Fruit fly (Drosophila melanogaster) whole organism, pupa: ENCODE results near the gene Mcr.

Experiments used
- CG34367 ChIP-seq: fragments of 200-800 bp; sonication (Bioruptor generic); optimal IDR thresholded peaks from 2 replicates; lab custom pipeline; 2018; ENCODE audit warnings: missing biosample characterization, mild to moderate bottlenecking, missing genetic modification characterization
- CG8301 ChIP-seq: fragments of 200-800 bp; sonication (Bioruptor generic); optimal IDR thresholded peaks from 2 replicates; lab custom pipeline; 2018; ENCODE audit warnings: missing biosample characterization, mild to moderate bottlenecking, missing genetic modification characterization
- CG9948 ChIP-seq: fragments of 200-800 bp; sonication (Bioruptor generic); optimal IDR thresholded peaks from 2 replicates; lab custom pipeline; 2018; ENCODE audit warnings: missing biosample characterization, mild to moderate bottlenecking, missing genetic modification characterization, moderate library complexity
- rn ChIP-seq: fragments of 200-800 bp; sonication (Bioruptor generic); IDR thresholded peaks from 2 replicates; pipeline ENCODE4 v1.3.6; 2022; ENCODE audit warnings: missing biosample characterization, missing genetic modification characterization

DNA sequence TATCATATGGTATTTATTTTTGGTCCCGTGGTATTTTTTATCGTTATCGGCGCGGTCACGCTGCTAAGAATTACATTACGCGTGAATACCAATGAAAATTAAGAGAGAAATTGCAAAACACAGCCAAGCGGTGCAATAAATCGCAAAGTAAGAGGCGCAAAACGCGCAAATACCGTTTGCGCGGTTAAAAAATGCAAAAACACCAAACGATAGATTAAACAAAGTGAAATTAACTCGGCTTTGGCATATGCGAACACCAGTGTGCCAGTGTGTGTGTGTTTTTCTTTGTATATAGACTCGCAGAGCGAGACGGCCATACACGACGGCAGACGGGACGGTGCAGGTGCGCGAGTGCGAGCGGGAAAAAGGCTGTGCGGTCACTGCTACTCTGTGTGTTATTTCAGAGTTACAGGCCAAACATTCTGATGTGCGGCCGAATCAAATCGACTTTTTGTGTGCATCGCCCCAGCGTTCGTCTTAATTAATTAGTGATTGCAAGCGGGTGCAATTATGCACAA lies 52.0 kb downstream of the Mcr start, which contains the start of gene Cka:
- TF ChIP-seq rn (GFP tag; lab: Robert Waterston, UW) (no peak), CG34367 (tag; lab: Kevin White, UChicago) (no peak), CG8301 (no peak), CG9948 (tag; lab: Kevin White, UChicago) (no peak)
